Fruit fly (Drosophila melanogaster) whole organism, embryonic: ENCODE measurements around the gene CG10694.

Experiments used
- ATbp ChIP-seq: fragments of 200-800 bp; sonication (Bioruptor generic); optimal IDR thresholded peaks from 2 replicates; lab custom pipeline; 2017; ENCODE audit warnings: missing biosample characterization, mild to moderate bottlenecking, missing genetic modification characterization, missing genetic modification reagents
- Ada2b ChIP-seq: fragments of 200-800 bp; sonication (Bioruptor generic); IDR thresholded peaks from 2 replicates; pipeline ENCODE4 v1.3.6; 2022; ENCODE audit warnings: missing biosample characterization, missing genetic modification characterization
- Asciz ChIP-seq: fragments of 200-800 bp; sonication (Bioruptor generic); optimal IDR thresholded peaks from 2 replicates; lab custom pipeline; 2017; ENCODE audit warnings: missing biosample characterization, mild to moderate bottlenecking, missing genetic modification characterization, missing genetic modification reagents
- Atf6 ChIP-seq: fragments of 200-800 bp; sonication (Bioruptor generic); IDR thresholded peaks from 2 replicates; pipeline ENCODE4 v1.3.6; 2022; ENCODE audit warnings: missing biosample characterization, missing genetic modification characterization
- Bdp1 ChIP-seq: fragments of 200-800 bp; sonication (Bioruptor generic); optimal IDR thresholded peaks from 3 replicates; lab custom pipeline; 2016; ENCODE audit warnings: missing biosample characterization, missing genetic modification characterization
- CG10267 ChIP-seq: fragments of 200-800 bp; sonication (Bioruptor generic); optimal IDR thresholded peaks from 2 replicates; lab custom pipeline; 2018; ENCODE audit warnings: missing biosample characterization, mild to moderate bottlenecking, missing genetic modification characterization, moderate library complexity
- CG10979 ChIP-seq: fragments of 200-800 bp; sonication (Bioruptor generic); optimal IDR thresholded peaks from 2 replicates; lab custom pipeline; 2018; ENCODE audit warnings: missing biosample characterization, mild to moderate bottlenecking, missing genetic modification characterization, moderate library complexity
- CG11085 ChIP-seq: fragments of 200-800 bp; sonication (Bioruptor generic); IDR thresholded peaks from 2 replicates; pipeline ENCODE4 v1.3.6; 2022; ENCODE audit warnings: missing biosample characterization, missing genetic modification characterization
- CG12155 ChIP-seq: fragments of 200-800 bp; sonication (Bioruptor generic); optimal IDR thresholded peaks from 3 replicates; lab custom pipeline; 2016; ENCODE audit warnings: missing biosample characterization, missing genetic modification characterization
- CG12659 ChIP-seq: fragments of 200-800 bp; sonication (Bioruptor generic); optimal IDR thresholded peaks from 3 replicates; lab custom pipeline; 2017; ENCODE audit warnings: mild to moderate bottlenecking, missing biosample characterization, missing genetic modification reagents, missing genetic modification characterization
- CG15514 ChIP-seq: fragments of 200-800 bp; sonication (Bioruptor generic); optimal IDR thresholded peaks from 3 replicates; lab custom pipeline; 2017; ENCODE audit warnings: missing biosample characterization, missing genetic modification characterization, mild to moderate bottlenecking, moderate library complexity, missing genetic modification reagents
- CG15601 ChIP-seq: fragments of 200-800 bp; sonication (Bioruptor generic); optimal IDR thresholded peaks from 3 replicates; lab custom pipeline; 2019; ENCODE audit warnings: missing biosample characterization, mild to moderate bottlenecking, missing genetic modification characterization, moderate library complexity
- CG17912 ChIP-seq: fragments of 200-800 bp; sonication (Bioruptor generic); optimal IDR thresholded peaks from 2 replicates; lab custom pipeline; 2018; ENCODE audit warnings: missing biosample characterization, mild to moderate bottlenecking, missing genetic modification characterization
- CG2120 ChIP-seq: fragments of 200-800 bp; sonication (Bioruptor generic); optimal IDR thresholded peaks from 3 replicates; lab custom pipeline; 2016; ENCODE audit warnings: missing biosample characterization, missing genetic modification characterization
- CG2129 ChIP-seq: fragments of 200-800 bp; sonication (Bioruptor generic); IDR thresholded peaks from 2 replicates; pipeline ENCODE4 v1.3.6; 2022; ENCODE audit warnings: missing biosample characterization, missing genetic modification characterization; ENCODE audit not compliant: partially characterized antibody
- CG31441 ChIP-seq: fragments of 200-800 bp; sonication (Bioruptor generic); IDR thresholded peaks from 2 replicates; pipeline ENCODE4 v1.3.6; 2022; ENCODE audit warnings: missing biosample characterization, missing genetic modification characterization
- CG3281 ChIP-seq: fragments of 200-800 bp; sonication (Bioruptor generic); optimal IDR thresholded peaks from 3 replicates; lab custom pipeline; 2017; ENCODE audit warnings: missing biosample characterization, mild to moderate bottlenecking, missing genetic modification characterization
- CG4404 ChIP-seq: fragments of 200-800 bp; sonication (Bioruptor generic); IDR thresholded peaks from 2 replicates; pipeline ENCODE4 v1.3.6; 2022; ENCODE audit warnings: missing biosample characterization, missing genetic modification characterization
- CG6654 ChIP-seq: fragments of 200-800 bp; sonication (Bioruptor generic); optimal IDR thresholded peaks from 2 replicates; lab custom pipeline; 2017; ENCODE audit warnings: missing biosample characterization, mild to moderate bottlenecking, missing genetic modification characterization
- CG8359 ChIP-seq: fragments of 200-800 bp; sonication (Bioruptor generic); optimal IDR thresholded peaks from 2 replicates; lab custom pipeline; 2017; ENCODE audit warnings: missing biosample characterization, mild to moderate bottlenecking, missing genetic modification characterization, borderline replicate concordance
- CG9876 ChIP-seq: fragments of 200-800 bp; sonication (Bioruptor generic); optimal IDR thresholded peaks from 2 replicates; lab custom pipeline; 2016; ENCODE audit warnings: missing biosample characterization, missing genetic modification characterization
- CHES-1-like ChIP-seq: fragments of 200-800 bp; sonication (Bioruptor generic); optimal IDR thresholded peaks from 2 replicates; lab custom pipeline; 2016; ENCODE audit warnings: missing biosample characterization, missing genetic modification characterization
- D19A ChIP-seq: fragments of 200-800 bp; optimal IDR thresholded peaks from 3 replicates; lab custom pipeline; 2019; ENCODE audit warnings: missing biosample characterization, mild to moderate bottlenecking, missing genetic modification characterization, moderate library complexity
- D19B ChIP-seq: fragments of 200-800 bp; sonication (Bioruptor generic); optimal IDR thresholded peaks from 2 replicates; lab custom pipeline; 2017; ENCODE audit warnings: missing biosample characterization, mild to moderate bottlenecking, missing genetic modification characterization
- Dp ChIP-seq: fragments of 200-800 bp; sonication (Bioruptor generic); optimal IDR thresholded peaks from 2 replicates; lab custom pipeline; 2018; ENCODE audit warnings: missing biosample characterization, mild to moderate bottlenecking, missing genetic modification characterization, moderate library complexity
- HmgD ChIP-seq: fragments of 200-800 bp; sonication (Bioruptor generic); optimal IDR thresholded peaks from 3 replicates; lab custom pipeline; 2016; ENCODE audit warnings: missing biosample characterization, missing genetic modification characterization
- Hr3 ChIP-seq: fragments of 200-800 bp; sonication (Bioruptor generic); optimal IDR thresholded peaks from 3 replicates; lab custom pipeline; 2016; ENCODE audit warnings: missing biosample characterization, missing genetic modification characterization
- Lim3 ChIP-seq: fragments of 200-800 bp; sonication (Bioruptor generic); IDR thresholded peaks from 2 replicates; pipeline ENCODE4 v1.3.6; 2022; ENCODE audit warnings: missing biosample characterization, missing genetic modification characterization
- NC2α ChIP-seq: fragments of 200-800 bp; sonication (Bioruptor generic); optimal IDR thresholded peaks from 2 replicates; lab custom pipeline; 2016; ENCODE audit warnings: missing biosample characterization, missing genetic modification characterization
- ab ChIP-seq: fragments of 200-800 bp; sonication (Bioruptor generic); optimal IDR thresholded peaks from 2 replicates; lab custom pipeline; 2016; ENCODE audit warnings: missing biosample characterization, missing genetic modification characterization
- bigmax ChIP-seq: fragments of 200-800 bp; sonication (Bioruptor generic); optimal IDR thresholded peaks from 2 replicates; lab custom pipeline; 2018; ENCODE audit warnings: missing biosample characterization, mild to moderate bottlenecking, missing genetic modification characterization
- cad ChIP-seq: fragments of >200 bp; optimal IDR thresholded peaks from 2 replicates; lab custom pipeline; 2017; ENCODE audit warnings: missing biosample characterization, missing genetic modification characterization
- crol ChIP-seq: fragments of 200-800 bp; sonication (Bioruptor generic); IDR thresholded peaks from 2 replicates; pipeline ENCODE4 v1.3.6; 2022; ENCODE audit warnings: missing biosample characterization, missing genetic modification characterization
- crp ChIP-seq, 2 experiments: fragments of 200-800 bp; sonication (Bioruptor generic); optimal IDR thresholded peaks; 2 replicates in 1 of 2; 3 replicates in 1 of 2; lab custom pipeline; 2017; ENCODE audit warnings: missing biosample characterization in 2 of 2, missing genetic modification characterization in 2 of 2, mild to moderate bottlenecking in 1 of 2, moderate library complexity in 1 of 2
- disco-r ChIP-seq: fragments of 200-800 bp; sonication (Bioruptor generic); optimal IDR thresholded peaks from 2 replicates; lab custom pipeline; 2016; ENCODE audit warnings: missing biosample characterization, missing genetic modification characterization
- fd102C ChIP-seq: fragments of 200-800 bp; sonication (Bioruptor generic); optimal IDR thresholded peaks from 2 replicates; lab custom pipeline; 2018; ENCODE audit warnings: missing biosample characterization, mild to moderate bottlenecking, missing genetic modification characterization, moderate library complexity
- gt ChIP-seq: fragments of 200-800 bp; sonication (Bioruptor generic); IDR thresholded peaks from 2 replicates; pipeline ENCODE4 v1.3.6; 2022; ENCODE audit warnings: missing biosample characterization, missing genetic modification characterization
- h ChIP-seq: fragments of >200 bp; optimal IDR thresholded peaks from 2 replicates; lab custom pipeline; 2017
- hb ChIP-seq: fragments of 200-800 bp; sonication (Bioruptor generic); IDR thresholded peaks from 3 replicates; pipeline ENCODE4 v1.3.6; 2022; ENCODE audit warnings: missing biosample characterization, missing genetic modification characterization; ENCODE audit not compliant: partially characterized antibody
- ken ChIP-seq: fragments of 200-800 bp; sonication (Bioruptor generic); IDR thresholded peaks from 3 replicates; pipeline ENCODE4 v1.3.6; 2022; ENCODE audit warnings: missing biosample characterization, missing genetic modification characterization
- lilli ChIP-seq: fragments of 200-800 bp; sonication (Bioruptor generic); optimal IDR thresholded peaks from 3 replicates; lab custom pipeline; 2016; ENCODE audit warnings: missing biosample characterization, missing genetic modification characterization
- lmd ChIP-seq: fragments of 200-800 bp; sonication (Bioruptor generic); IDR thresholded peaks from 2 replicates; pipeline ENCODE4 v1.3.6; 2022; ENCODE audit warnings: missing biosample characterization, missing genetic modification characterization
- luna ChIP-seq: fragments of 200-800 bp; sonication (Bioruptor generic); optimal IDR thresholded peaks from 2 replicates; lab custom pipeline; 2016; ENCODE audit warnings: missing biosample characterization, missing genetic modification characterization
- nerfin-1 ChIP-seq: fragments of 200-800 bp; sonication (Bioruptor generic); optimal IDR thresholded peaks from 3 replicates; lab custom pipeline; 2019; ENCODE audit warnings: missing biosample characterization, mild to moderate bottlenecking, missing genetic modification characterization, moderate library complexity
- p53 ChIP-seq: fragments of 200-800 bp; sonication (Bioruptor generic); optimal IDR thresholded peaks from 2 replicates; lab custom pipeline; 2016; ENCODE audit warnings: missing biosample characterization, missing genetic modification characterization
- prd ChIP-seq, 3 experiments: fragments of >200 bp in 2 of 3; fragments of 200-800 bp in 1 of 3; sonication (Bioruptor generic) in 1 of 3; optimal IDR thresholded peaks in 2 of 3; IDR thresholded peaks in 1 of 3; 2 replicates in 2 of 3; 3 replicates in 1 of 3; pipeline versions ENCODE4 v1.3.6 to Lab custom; 2017 to 2022; ENCODE audit warnings: missing biosample characterization in 1 of 3, missing genetic modification characterization in 1 of 3
- psq ChIP-seq: fragments of 200-800 bp; sonication (Bioruptor generic); optimal IDR thresholded peaks from 2 replicates; lab custom pipeline; 2017; ENCODE audit warnings: missing biosample characterization, missing genetic modification characterization
- rib ChIP-seq: fragments of 200-800 bp; sonication (Bioruptor generic); IDR thresholded peaks from 2 replicates; pipeline ENCODE4 v1.3.6; 2022; ENCODE audit warnings: missing biosample characterization, missing genetic modification characterization
- unpg ChIP-seq: fragments of 200-800 bp; sonication (Bioruptor generic); optimal IDR thresholded peaks from 3 replicates; lab custom pipeline; 2018; ENCODE audit warnings: missing biosample characterization, mild to moderate bottlenecking, missing genetic modification characterization, moderate library complexity
- zfh1 ChIP-seq: fragments of 200-800 bp; sonication (Bioruptor generic); IDR thresholded peaks from 3 replicates; pipeline ENCODE4 v1.3.6; 2022; ENCODE audit warnings: missing biosample characterization, missing genetic modification characterization

CG10694 gene

dm6 chr3R:24106059-24106631 lies 1.0 kb upstream of the CG10694 start (continued):
- TF ChIP-seq crol (GFP tag; lab: Robert Waterston, UW) (no peak), HmgD (no peak), CG15514 (GFP tag; lab: Kevin White, UChicago) (peak; percentile 57), p53 (peak; percentile 2), crp (GFP tag; optimal IDR thresholded peaks at IDR 0.05; lab: Kevin White, UChicago) (no peak), CG17912 (GFP tag; lab: Kevin White, UChicago) (peak; percentile 5), nerfin-1 (tag; lab: Kevin White, UChicago) (peak; percentile 92), ATbp (GFP tag; lab: Kevin White, UChicago) (peak; percentile 47), Ada2b (no peak), CG6654 (GFP tag; lab: Kevin White, UChicago) (no peak), prd (optimal IDR thresholded peaks at IDR 0.05; lab: Kevin White, UChicago) (no peak), prd (GFP tag; IDR thresholded peaks at IDR 0.05; lab: Robert Waterston, UW) (no peak), Dp (peak; percentile 76), CG12659 (GFP tag; lab: Kevin White, UChicago) (peak; percentile 42), CHES-1-like (GFP tag; lab: Kevin White, UChicago) (peak; percentile 18), ken (GFP tag; lab: Robert Waterston, UW) (no peak), CG31441 (GFP tag; lab: Robert Waterston, UW) (no peak), gt (GFP tag; lab: Robert Waterston, UW) (no peak), rib (no peak), h (lab: Kevin White, UChicago) (no peak), bigmax (GFP tag; lab: Kevin White, UChicago) (no peak), disco-r (no peak), luna (GFP tag; lab: Kevin White, UChicago) (no peak), CG9876 (no peak), Atf6 (GFP tag; lab: Robert Waterston, UW) (no peak), CG3281 (peak; percentile 73), NC2α (GFP tag; lab: Kevin White, UChicago) (no peak), ab (GFP tag; lab: Kevin White, UChicago) (no peak), CG11085 (GFP tag; lab: Robert Waterston, UW) (no peak), lilli (GFP tag; lab: Kevin White, UChicago) (peak; percentile 68), Lim3 (GFP tag; lab: Robert Waterston, UW) (no peak), D19A (tag; lab: Kevin White, UChicago) (peak; percentile 35), CG15601 (tag; lab: Kevin White, UChicago) (no peak), CG4404 (no peak), CG10979 (peak; percentile 55), CG2120 (peak; percentile 67), fd102C (GFP tag; lab: Kevin White, UChicago) (no peak), lmd (no peak), zfh1 (no peak), Hr3 (GFP tag; lab: Kevin White, UChicago) (peak; percentile 21), CG2129 (GFP tag; lab: Robert Waterston, UW) (no peak), CG12155 (peak; percentile 18), unpg (GFP tag; lab: Kevin White, UChicago) (peak; percentile 57), D19B (GFP tag; lab: Kevin White, UChicago) (peak; percentile 6), hb (GFP tag; lab: Robert Waterston, UW) (no peak), CG10267 (tag; lab: Kevin White, UChicago) (peak; percentile 92), cad (GFP tag; lab: Kevin White, UChicago) (no peak), Asciz (GFP tag; lab: Kevin White, UChicago) (peak; percentile 22), Bdp1 (peak; percentile 25), CG8359 (GFP tag; lab: Kevin White, UChicago) (no peak), psq (GFP tag; lab: Kevin White, UChicago) (no peak)
